Worm (Caenorhabditis elegans) whole organism, midembryonic: ENCODE measurements around the gene figl-1.

Source experiments
- T22C8.4 ChIP-seq: fragments of 200-800 bp; sonication (Bioruptor generic); IDR thresholded peaks from 2 replicates; pipeline ENCODE4 v1.3.6; 2022; ENCODE audit warnings: missing genetic modification characterization, missing compliant biosample characterization
- med-1 ChIP-seq: sonication (generic microtip); optimal IDR thresholded peaks from 2 replicates; lab custom pipeline; 2017; ENCODE audit warnings: missing genetic modification characterization, mild to moderate bottlenecking, missing compliant biosample characterization, antibody characterized with exemption, missing genetic modification reagents; ENCODE audit not compliant: insufficient read depth
- ref-1 ChIP-seq: fragments of 200-800 bp; sonication (Bioruptor generic); conservative IDR thresholded peaks from 2 replicates; pipeline ENCODE4 v1.3.6; 2022; ENCODE audit warnings: missing genetic modification reagents, missing genetic modification characterization, missing compliant biosample characterization
- tab-1 ChIP-seq: fragments of 200-800 bp; sonication (Bioruptor generic); IDR thresholded peaks from 2 replicates; pipeline ENCODE4 v1.3.6; 2022; ENCODE audit warnings: missing genetic modification characterization, missing compliant biosample characterization
- ztf-23 ChIP-seq: fragments of 200-800 bp; sonication (Bioruptor generic); IDR thresholded peaks from 2 replicates; pipeline ENCODE4 v1.3.6; 2022; ENCODE audit warnings: missing genetic modification reagents, missing genetic modification characterization, missing compliant biosample characterization

DNA sequence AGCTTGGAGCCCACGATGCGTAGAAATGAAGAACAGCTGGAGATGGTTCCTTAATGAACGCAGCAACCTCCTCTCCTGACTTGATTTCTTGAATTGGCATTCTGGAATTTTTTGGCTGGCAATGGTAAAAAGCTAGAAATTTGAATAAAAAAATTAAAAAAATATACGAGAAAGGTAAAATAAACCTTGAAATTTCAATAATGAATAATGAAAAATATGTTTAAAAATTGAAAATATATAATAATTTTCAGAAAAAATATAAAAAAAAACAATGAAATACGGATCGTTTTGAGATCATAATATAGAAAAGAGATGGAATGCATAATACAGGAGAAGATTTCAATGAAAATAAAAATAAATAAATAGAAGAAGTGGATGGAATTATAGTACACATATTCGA lies 4.6 kb downstream of the figl-1 start, which contains the start of gene glrx-3:
- TF ChIP-seq tab-1 (no peak), T22C8.4 (no peak), ref-1 (GFP tag; lab: Robert Waterston, UW) (no peak), med-1 (no peak), ztf-23 (GFP tag; lab: Robert Waterston, UW) (no peak)
